Worm (Caenorhabditis elegans) whole organism, late embryonic: ENCODE measurements around the gene mstr-2.

Source experiments
- dmd-4 ChIP-seq: sonication (generic microtip); optimal IDR thresholded peaks from 2 replicates; lab custom pipeline; 2016; ENCODE audit warnings: borderline replicate concordance, missing genetic modification characterization, missing compliant biosample characterization
- elt-4 ChIP-seq: sonication (generic microtip); optimal IDR thresholded peaks from 2 replicates; lab custom pipeline; 2016; ENCODE audit warnings: missing genetic modification characterization, missing compliant biosample characterization
- fax-1 ChIP-seq: sonication (generic microtip); optimal IDR thresholded peaks from 2 replicates; lab custom pipeline; 2016; ENCODE audit warnings: missing genotype, missing genetic modification characterization, missing compliant biosample characterization
- hlh-8 ChIP-seq: sonication (generic microtip); optimal IDR thresholded peaks from 2 replicates; lab custom pipeline; 2016; ENCODE audit warnings: missing genotype, missing genetic modification characterization, missing compliant biosample characterization
- lin-11 ChIP-seq: fragments of 200-800 bp; sonication (Bioruptor generic); optimal IDR thresholded peaks from 2 replicates; lab custom pipeline; 2018; ENCODE audit warnings: mild to moderate bottlenecking, missing genetic modification characterization, missing compliant biosample characterization
- npax-4 ChIP-seq: sonication (generic microtip); optimal IDR thresholded peaks from 2 replicates; lab custom pipeline; 2016; ENCODE audit warnings: missing genetic modification characterization, missing compliant biosample characterization
- pag-3 ChIP-seq: sonication (generic microtip); optimal IDR thresholded peaks from 2 replicates; lab custom pipeline; 2016; ENCODE audit warnings: missing compliant biosample characterization, missing genetic modification characterization, borderline replicate concordance
- sdc-2 ChIP-seq: sonication (generic microtip); optimal IDR thresholded peaks from 2 replicates; lab custom pipeline; 2016; ENCODE audit warnings: missing genotype, missing genetic modification characterization, missing compliant biosample characterization
- unc-3 ChIP-seq, 2 experiments: fragments of 200-800 bp in 1 of 2; sonication (Bioruptor generic) in 1 of 2; sonication (generic microtip) in 1 of 2; conservative IDR thresholded peaks in 1 of 2; optimal IDR thresholded peaks in 1 of 2; 2 replicates each; pipeline versions ENCODE4 v1.3.6 to Lab custom; 2016 to 2022; ENCODE audit warnings: missing compliant biosample characterization in 2 of 2, missing genetic modification characterization in 2 of 2, missing genetic modification reagents in 1 of 2
- unc-86 ChIP-seq: sonication (generic microtip); optimal IDR thresholded peaks from 2 replicates; lab custom pipeline; 2016; ENCODE audit warnings: missing genetic modification characterization, missing compliant biosample characterization

- TF ChIP-seq hlh-8 (tag; lab: Kevin White, UChicago) (no peak), dmd-4 (tag; lab: Kevin White, UChicago) (no peak), sdc-2 (no peak), fax-1 (tag; lab: Kevin White, UChicago) (no peak), npax-4 (tag; lab: Kevin White, UChicago) (no peak), unc-86 (tag; lab: Kevin White, UChicago) (no peak), unc-3 (GFP tag; conservative IDR thresholded peaks at IDR 0.05; lab: Robert Waterston, UW) (no peak), unc-3 (tag; optimal IDR thresholded peaks at IDR 0.05; lab: Kevin White, UChicago) (no peak), lin-11 (tag; lab: Kevin White, UChicago) (no peak), elt-4 (tag; lab: Kevin White, UChicago) (no peak), pag-3 (tag; lab: Kevin White, UChicago) (no peak)
Measured at ce11 chrIII:4434294-4434781, 34.6 kb upstream of the mstr-2 start, which contains the start of gene C28A5.1.
